Worm (Caenorhabditis elegans): Measurements from ENCODE around the gene Y39B6A.37.

DNA sequence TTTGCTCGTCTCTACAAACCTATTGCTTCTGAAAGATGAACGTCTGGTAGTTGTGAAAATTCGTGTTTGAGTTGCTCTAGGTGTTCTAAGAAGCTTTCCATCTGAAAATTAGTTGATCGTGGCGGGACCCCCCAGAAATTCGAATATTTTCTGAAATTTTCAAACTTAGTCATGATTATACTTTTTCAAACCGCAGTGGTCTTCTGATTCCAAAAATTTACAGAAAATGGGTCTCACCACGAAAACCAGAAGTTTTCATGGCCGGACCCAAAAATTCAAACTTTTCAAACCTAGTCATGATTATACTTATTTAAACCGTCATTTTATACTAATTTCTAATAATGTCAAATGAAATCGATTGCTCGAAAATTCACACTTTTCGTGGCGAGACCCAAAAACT lies 30.6 kb upstream of the Y39B6A.37 start, which contains the start of gene ztf-20:
- TF ChIP-seq ztf-26 (tag; optimal IDR thresholded peaks at IDR 0.05) (no peak), cebp-1 (GFP tag; IDR thresholded peaks at IDR 0.05) (no peak), cebp-1 (tag; optimal IDR thresholded peaks at IDR 0.05) (no peak), nfya-1 (tag; optimal IDR thresholded peaks at IDR 0.05; ENCODE audit: borderline replicate concordance, insufficient read depth) (no peak), bed-2 (GFP tag; IDR thresholded peaks at IDR 0.05) (no peak), attf-6 (GFP tag; IDR thresholded peaks at IDR 0.05) (no peak), ztf-25 (GFP tag; IDR thresholded peaks at IDR 0.05) (no peak), F33H1.4 (GFP tag; IDR thresholded peaks at IDR 0.05) (no peak), pha-4 (tag; optimal IDR thresholded peaks at IDR 0.05) (no peak), lin-26 (GFP tag; IDR thresholded peaks at IDR 0.05) (no peak), nhr-179 (tag; optimal IDR thresholded peaks at IDR 0.05) (no peak), B0261.1 (tag; optimal IDR thresholded peaks at IDR 0.05) (no peak), Y95B8A.8 (GFP tag; IDR thresholded peaks at IDR 0.05) (no peak), Y53F4B.3 (GFP tag; IDR thresholded peaks at IDR 0.05) (no peak)
